Fruit fly (Drosophila melanogaster): ENCODE data around the gene CG4872.

DNA sequence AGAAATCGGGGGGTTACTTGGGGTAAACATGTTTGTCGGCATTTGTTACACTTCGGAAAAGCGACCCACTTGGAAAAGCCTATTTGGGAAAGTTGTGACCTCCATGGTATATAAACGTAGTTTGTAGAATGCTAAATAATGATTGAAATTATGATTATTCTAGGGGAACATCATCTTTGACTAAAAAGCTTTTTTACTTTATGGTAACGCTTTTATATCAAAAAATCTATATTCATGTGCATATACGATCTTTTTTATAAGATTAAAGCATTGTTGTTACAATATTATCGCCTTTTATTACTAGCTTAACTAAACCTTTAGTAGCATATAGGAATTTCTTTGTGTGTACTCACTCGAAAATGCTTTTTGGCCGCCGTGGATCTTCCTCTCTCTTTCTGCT is 46.9 kb upstream of the CG4872 start:
- TF ChIP-seq so (GFP tag; IDR thresholded peaks at IDR 0.05) = peak; percentile 41; the same call in 1 of the 3 replicates
- no peak for TF ChIP-seq onecut (GFP tag; IDR thresholded peaks at IDR 0.05)
